Worm (Caenorhabditis elegans): ENCODE results near the gene E02C12.6.

- TF ChIP-seq tab-1 (GFP tag; IDR thresholded peaks at IDR 0.05) (no peak), med-1 (GFP tag; optimal IDR thresholded peaks at IDR 0.05; ENCODE audit: insufficient read depth) (no peak), cog-1 (tag; optimal IDR thresholded peaks at IDR 0.05) (no peak), ztf-23 (GFP tag; IDR thresholded peaks at IDR 0.05) (no peak), flt-1 (GFP tag; IDR thresholded peaks at IDR 0.05) (no peak)
Observed at ce11 chrV:9408869-9409268, 38.0 kb upstream of the E02C12.6 start.
